Worm (Caenorhabditis elegans) whole organism, L4 larva: ENCODE results near the gene morc-1.

Experiments used
- R02D3.7 ChIP-seq: fragments of 150-350 bp; sonication (generic microtip); optimal IDR thresholded peaks from 3 replicates; lab custom pipeline; 2014; ENCODE audit warnings: missing biosample characterization, missing genetic modification characterization
- nhr-11 ChIP-seq: fragments of 150-350 bp; optimal IDR thresholded peaks from 2 replicates; lab custom pipeline; 2014; ENCODE audit warnings: missing biosample characterization, missing genetic modification characterization
- pha-4 ChIP-seq, 2 experiments: fragments of 150-350 bp in 1 of 2; fragments of 200-800 bp in 1 of 2; sonication (Bioruptor generic) in 1 of 2; IDR thresholded peaks in 1 of 2; optimal IDR thresholded peaks in 1 of 2; 2 replicates each; pipeline versions ENCODE4 v1.3.6 to Lab custom; 2014 to 2022; ENCODE audit warnings: missing genetic modification characterization in 2 of 2, missing genetic modification reagents in 2 of 2, missing biosample characterization in 1 of 2, missing compliant biosample characterization in 1 of 2

DNA sequence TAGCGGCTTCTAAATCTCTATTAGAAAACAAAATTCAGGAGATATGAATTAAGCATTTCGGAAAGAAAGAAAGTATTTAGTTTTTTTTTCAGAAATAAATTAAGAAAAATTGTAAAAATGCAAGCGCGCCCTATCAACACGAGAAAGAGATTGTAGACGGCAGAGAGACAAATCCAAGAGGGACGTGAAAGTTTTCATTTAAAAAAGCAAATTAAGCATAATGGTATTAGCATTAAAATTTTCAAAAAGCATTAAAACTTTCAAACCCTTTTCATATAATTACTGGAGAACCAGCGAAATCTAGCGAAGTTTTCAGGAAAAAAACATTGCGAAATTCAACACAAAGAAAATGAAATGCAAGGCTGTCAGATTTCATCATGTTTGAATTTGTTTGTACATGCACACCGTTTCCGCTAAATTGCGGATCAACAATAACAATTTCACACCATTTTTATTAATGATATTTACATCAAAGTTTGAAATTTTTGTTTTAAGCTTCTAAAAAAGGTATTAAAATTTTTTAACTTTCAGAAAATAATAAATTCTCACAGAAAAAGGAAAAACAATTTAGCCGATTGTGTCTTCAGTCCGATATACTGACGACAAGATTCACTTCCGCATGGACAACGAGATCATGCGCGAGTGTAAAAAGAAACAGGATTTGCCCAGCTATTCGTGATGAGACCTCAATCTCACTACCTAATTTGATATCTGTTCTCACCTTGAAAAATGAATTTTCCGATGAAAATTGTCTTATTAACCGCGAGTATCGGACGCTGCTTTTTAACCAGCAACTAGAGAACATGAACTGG, 43.7 kb downstream of the morc-1 start, which contains the start of gene gars-1:
- TF ChIP-seq pha-4 (GFP tag; IDR thresholded peaks at IDR 0.05; lab: Robert Waterston, UW) (no peak), pha-4 (tag; optimal IDR thresholded peaks at IDR 0.05; lab: Kevin White, UChicago) (no peak), R02D3.7 (no peak), nhr-11 (tag; lab: Kevin White, UChicago) (no peak)
